Fruit fly (Drosophila melanogaster): ENCODE measurements around the gene BicD.

Gene BicD

DNA sequence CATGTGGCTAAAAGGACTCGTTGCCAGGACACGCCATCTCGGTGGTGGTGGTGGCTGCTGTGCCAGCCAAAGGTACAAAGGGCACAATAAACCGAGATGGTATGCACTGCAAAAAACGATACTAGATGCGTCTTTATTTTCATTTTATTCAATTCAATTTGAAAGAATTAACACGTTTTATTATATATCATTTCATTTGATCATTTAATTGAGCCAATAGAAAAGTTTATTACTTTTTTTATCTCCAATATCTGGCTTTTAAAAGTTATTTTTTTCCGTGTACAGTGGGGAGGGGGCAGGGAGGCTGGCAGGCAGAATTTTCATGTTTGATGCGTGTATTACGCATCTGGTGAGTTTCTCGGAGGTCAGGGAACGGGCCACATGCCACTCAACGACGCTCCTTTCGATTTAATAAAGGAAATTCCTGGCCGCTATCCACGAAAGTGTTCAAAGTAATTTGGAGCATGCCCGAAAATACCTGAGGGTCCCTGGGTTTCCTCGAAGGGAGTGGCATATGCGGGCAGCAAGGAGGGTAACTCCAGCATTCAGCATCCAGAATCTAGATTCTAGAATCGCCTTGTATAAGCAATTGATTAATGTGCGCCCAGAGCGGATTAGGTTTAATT is 41.2 kb upstream of the BicD start (continued):
- TF ChIP-seq pdm3 (GFP tag; optimal IDR thresholded peaks at IDR 0.05) = peak; percentile 33
- TF ChIP-seq Sox15 (GFP tag; optimal IDR thresholded peaks at IDR 0.05) = peak; percentile 3
- peak; percentile 22 for TF ChIP-seq fd59A (GFP tag; optimal IDR thresholded peaks at IDR 0.05)
- no peak for TF ChIP-seq Eip93F (GFP tag; optimal IDR thresholded peaks at IDR 0.05)
- no peak for TF ChIP-seq Hr4 (GFP tag; optimal IDR thresholded peaks at IDR 0.05)
- no peak for TF ChIP-seq Gug (GFP tag; IDR thresholded peaks at IDR 0.05)
- peak; percentile 9 for TF ChIP-seq CG32006 (GFP tag; optimal IDR thresholded peaks at IDR 0.05)
- no peak for TF ChIP-seq fkh (GFP tag; optimal IDR thresholded peaks at IDR 0.05)
- no peak for TF ChIP-seq Lpt (GFP tag; optimal IDR thresholded peaks at IDR 0.05)
- no peak for TF ChIP-seq CG3032 (tag; optimal IDR thresholded peaks at IDR 0.05)
- TF ChIP-seq CG10631 (GFP tag; optimal IDR thresholded peaks at IDR 0.05) = peak; percentile 27
- peak; percentile 7 for TF ChIP-seq CG9139 (GFP tag; optimal IDR thresholded peaks at IDR 0.05)
- TF ChIP-seq cyc (GFP tag; optimal IDR thresholded peaks at IDR 0.05) = no peak
- peak; percentile 53 for TF ChIP-seq CG10669 (GFP tag; optimal IDR thresholded peaks at IDR 0.05)
- no peak for TF ChIP-seq CG7368 (GFP tag; optimal IDR thresholded peaks at IDR 0.05)
- no peak for TF ChIP-seq CG16779 (tag; optimal IDR thresholded peaks at IDR 0.05)
- TF ChIP-seq net (GFP tag; optimal IDR thresholded peaks at IDR 0.05) = no peak
- TF ChIP-seq svp (GFP tag) = peak; percentile 87
- peak; percentile 58 for TF ChIP-seq lz (GFP tag; optimal IDR thresholded peaks at IDR 0.05)
- peak; percentile 52 for TF ChIP-seq OdsH (GFP tag; optimal IDR thresholded peaks at IDR 0.05)

DNA sequence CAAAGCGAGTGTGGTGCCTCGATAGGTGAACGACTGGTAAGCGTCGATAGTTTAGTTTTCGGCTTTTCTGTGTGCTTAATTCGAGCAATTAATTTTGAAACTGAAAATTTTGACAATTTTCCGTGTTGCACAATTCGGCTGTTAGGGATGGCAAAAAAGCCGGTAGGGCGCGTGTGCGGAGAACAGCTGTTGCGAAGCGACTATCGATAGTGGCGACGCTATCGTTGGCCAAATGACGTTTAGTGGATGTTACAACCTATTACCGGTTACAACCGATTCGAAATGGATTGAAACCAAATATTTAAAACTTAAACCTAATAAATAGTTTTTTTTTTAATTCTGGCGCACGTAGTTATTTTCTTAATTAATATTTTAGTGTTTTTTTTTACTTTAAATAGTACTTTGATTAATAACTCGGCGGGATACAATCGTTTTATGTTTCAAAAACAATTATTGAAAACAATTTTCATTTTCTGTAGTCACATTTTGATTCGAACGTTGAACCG is 28.0 kb upstream of the BicD start, which contains the start of the genes mEFTs and Dhc36C:
mEFTs (minus strand) TSS at position 161 of the 506 bp plus-strand sequence.
Dhc36C (plus strand) TSS at position 456 of the 506 bp plus-strand sequence.
- no peak for TF ChIP-seq fd59A (GFP tag; optimal IDR thresholded peaks at IDR 0.05)
- peak; percentile 96 for TF ChIP-seq achi (GFP tag; optimal IDR thresholded peaks at IDR 0.05)
- TF ChIP-seq CG34406 (GFP tag; optimal IDR thresholded peaks at IDR 0.05) = no peak
- no peak for TF ChIP-seq CG10669 (GFP tag; optimal IDR thresholded peaks at IDR 0.05)
- TF ChIP-seq Eip78C (GFP tag) = no peak
- TF ChIP-seq acj6 (GFP tag; optimal IDR thresholded peaks at IDR 0.05) = no peak
- no peak for TF ChIP-seq ss (GFP tag; optimal IDR thresholded peaks at IDR 0.05)
- TF ChIP-seq CG32006 (GFP tag; optimal IDR thresholded peaks at IDR 0.05) = no peak

DNA sequence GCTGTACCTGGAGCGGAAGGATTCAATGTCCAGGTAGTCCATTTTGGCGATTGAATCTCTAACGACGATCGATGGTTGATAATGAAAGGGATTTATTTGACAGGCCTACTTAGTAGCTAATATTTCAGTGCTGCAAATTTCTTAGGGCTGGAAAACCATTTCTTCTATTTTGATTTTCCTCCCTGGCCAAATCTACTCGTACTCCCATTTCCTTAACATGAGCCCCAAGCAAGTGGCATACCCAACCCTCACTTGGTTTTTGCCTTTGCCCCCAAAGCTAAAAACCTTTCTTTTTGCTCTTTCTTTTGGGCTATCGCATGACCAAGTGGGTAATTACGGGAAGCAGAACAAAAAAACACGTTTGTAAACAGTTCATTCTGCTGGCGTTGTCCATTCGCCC is 25.7 kb upstream of the BicD start, which contains the start of gene CG15142:
CG15142 (minus strand) TSS at position 101 of the 400 bp plus-strand sequence.
- no peak for TF ChIP-seq CG10631 (GFP tag; optimal IDR thresholded peaks at IDR 0.05)
- no peak for TF ChIP-seq CG11294 (GFP tag; IDR thresholded peaks at IDR 0.05)
- no peak for TF ChIP-seq Hr38 (GFP tag; optimal IDR thresholded peaks at IDR 0.05)
- TF ChIP-seq Sox102F (GFP tag; optimal IDR thresholded peaks at IDR 0.05) = no peak
- TF ChIP-seq CG32006 (GFP tag; optimal IDR thresholded peaks at IDR 0.05) = no peak
- no peak for TF ChIP-seq Eip78C (GFP tag)
- no peak for TF ChIP-seq fkh (GFP tag; optimal IDR thresholded peaks at IDR 0.05)
- no peak for TF ChIP-seq spab (GFP tag; optimal IDR thresholded peaks at IDR 0.05)
- no peak for TF ChIP-seq CG6854 (GFP tag; optimal IDR thresholded peaks at IDR 0.05)

DNA sequence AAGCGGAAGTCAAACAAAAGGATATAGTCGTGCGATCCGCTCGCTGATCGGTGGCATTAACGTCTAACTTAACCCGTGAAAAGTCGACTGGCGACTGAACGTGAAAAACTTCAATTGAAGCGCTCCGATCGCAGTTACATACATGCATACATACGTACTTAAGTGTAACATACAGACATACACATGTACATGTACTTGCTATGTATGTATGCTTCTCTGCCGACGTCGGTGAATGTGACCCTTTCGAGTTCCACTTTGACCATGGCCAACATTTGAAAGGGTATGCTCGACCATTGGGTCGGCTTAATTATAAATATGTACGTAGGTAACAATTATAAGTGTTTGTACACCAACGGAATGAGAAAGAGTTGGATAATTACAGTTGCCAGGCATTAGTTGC is 24.1 kb upstream of the BicD start, which contains the start of gene qua:
qua (minus strand) TSS at position 101 of the 400 bp plus-strand sequence.
- TF ChIP-seq spab (GFP tag; optimal IDR thresholded peaks at IDR 0.05) = no peak
- peak; percentile 7 for TF ChIP-seq Sox14 (GFP tag; optimal IDR thresholded peaks at IDR 0.05)
- peak; percentile 9 for TF ChIP-seq CG31627 (GFP tag; optimal IDR thresholded peaks at IDR 0.05)
- peak; percentile 9 for TF ChIP-seq net (GFP tag; optimal IDR thresholded peaks at IDR 0.05)
- peak; percentile 20 for TF ChIP-seq Eip78C (GFP tag)
- no peak for TF ChIP-seq Sox15 (GFP tag; optimal IDR thresholded peaks at IDR 0.05)
- TF ChIP-seq Met (GFP tag; optimal IDR thresholded peaks at IDR 0.05) = peak; percentile 25
- TF ChIP-seq Hr39 (GFP tag; optimal IDR thresholded peaks at IDR 0.05) = peak; percentile 26
- peak; percentile 41 for TF ChIP-seq CG32006 (GFP tag; optimal IDR thresholded peaks at IDR 0.05)
- TF ChIP-seq CG3919 (GFP tag; optimal IDR thresholded peaks at IDR 0.05) = no peak
